Worm (Caenorhabditis elegans) whole organism, mixed stage, embryonic: ENCODE data around the gene fbxc-58.

ENCODE experiments used
- M03D4.4 ChIP-seq: sonication (generic microtip); optimal IDR thresholded peaks from 2 replicates; lab custom pipeline; 2017; ENCODE audit warnings: mild to moderate bottlenecking, missing genetic modification characterization, missing compliant biosample characterization
- bed-3 ChIP-seq: fragments of 200-800 bp; sonication (Bioruptor generic); optimal IDR thresholded peaks from 3 replicates; lab custom pipeline; 2018; ENCODE audit warnings: mild to moderate bottlenecking, missing genetic modification characterization, moderate library complexity, missing compliant biosample characterization
- ceh-43 ChIP-seq: fragments of 200-800 bp; sonication (Bioruptor generic); optimal IDR thresholded peaks from 2 replicates; lab custom pipeline; 2018; ENCODE audit warnings: mild to moderate bottlenecking, missing genetic modification characterization, moderate library complexity, missing compliant biosample characterization
- ceh-83 ChIP-seq: fragments of 200-800 bp; sonication (Bioruptor generic); optimal IDR thresholded peaks from 2 replicates; lab custom pipeline; 2018; ENCODE audit warnings: mild to moderate bottlenecking, missing genetic modification characterization, missing compliant biosample characterization
- ces-1 ChIP-seq: fragments of 150-350 bp; optimal IDR thresholded peaks from 2 replicates; lab custom pipeline; 2014; ENCODE audit warnings: missing biosample characterization, missing genetic modification reagents, missing genetic modification characterization
- cnd-1 ChIP-seq: fragments of 200-800 bp; sonication (Bioruptor generic); optimal IDR thresholded peaks from 2 replicates; lab custom pipeline; 2018; ENCODE audit warnings: mild to moderate bottlenecking, missing genetic modification characterization, missing compliant biosample characterization
- drap-1 ChIP-seq: fragments of 200-800 bp; sonication (Bioruptor generic); optimal IDR thresholded peaks from 3 replicates; lab custom pipeline; 2018; ENCODE audit warnings: mild to moderate bottlenecking, missing genetic modification characterization, missing compliant biosample characterization
- elt-3 ChIP-seq: fragments of 150-350 bp; optimal IDR thresholded peaks from 2 replicates; lab custom pipeline; 2014; ENCODE audit warnings: missing biosample characterization, missing genetic modification characterization
- flh-1 ChIP-seq: fragments of 200-800 bp; sonication (Bioruptor generic); optimal IDR thresholded peaks from 2 replicates; lab custom pipeline; 2018; ENCODE audit warnings: mild to moderate bottlenecking, missing genetic modification characterization, moderate library complexity, missing compliant biosample characterization
- ham-2 ChIP-seq: fragments of 200-800 bp; sonication (Bioruptor generic); optimal IDR thresholded peaks from 2 replicates; lab custom pipeline; 2018; ENCODE audit warnings: mild to moderate bottlenecking, missing genetic modification characterization, missing compliant biosample characterization
- hlh-1 ChIP-seq: fragments of 150-350 bp; optimal IDR thresholded peaks from 2 replicates; lab custom pipeline; 2014; ENCODE audit warnings: missing biosample characterization, missing genetic modification reagents, missing genetic modification characterization
- lin-13 ChIP-seq: fragments of 150-350 bp; optimal IDR thresholded peaks from 2 replicates; lab custom pipeline; 2014; ENCODE audit warnings: missing biosample characterization, missing genetic modification characterization
- lin-32 ChIP-seq: fragments of 200-800 bp; sonication (Bioruptor generic); optimal IDR thresholded peaks from 2 replicates; lab custom pipeline; 2018; ENCODE audit warnings: mild to moderate bottlenecking, missing genetic modification characterization, missing compliant biosample characterization
- lsy-2 ChIP-seq: fragments of 150-350 bp; optimal IDR thresholded peaks from 2 replicates; lab custom pipeline; 2014; ENCODE audit warnings: missing biosample characterization, missing genetic modification characterization
- mab-5 ChIP-seq: fragments of 150-350 bp; optimal IDR thresholded peaks from 2 replicates; lab custom pipeline; 2014; ENCODE audit warnings: missing biosample characterization, missing genetic modification characterization
- mep-1 ChIP-seq: fragments of 150-350 bp; optimal IDR thresholded peaks from 2 replicates; lab custom pipeline; 2017; ENCODE audit warnings: missing biosample characterization, missing genetic modification reagents, missing genetic modification characterization, inconsistent platforms
- mls-2 ChIP-seq: sonication (generic microtip); optimal IDR thresholded peaks from 2 replicates; lab custom pipeline; 2016; ENCODE audit warnings: mild to moderate bottlenecking, missing genetic modification characterization, moderate library complexity, missing compliant biosample characterization
- nhr-12 ChIP-seq: fragments of 150-350 bp; optimal IDR thresholded peaks from 2 replicates; lab custom pipeline; 2014; ENCODE audit warnings: missing biosample characterization, missing genetic modification characterization
- nhr-237 ChIP-seq: fragments of 150-350 bp; optimal IDR thresholded peaks from 2 replicates; lab custom pipeline; 2014; ENCODE audit warnings: missing biosample characterization, missing genetic modification characterization
- nhr-28 ChIP-seq: fragments of 150-350 bp; optimal IDR thresholded peaks from 2 replicates; lab custom pipeline; 2014; ENCODE audit warnings: missing biosample characterization, missing genetic modification characterization
- nhr-76 ChIP-seq: sonication (generic microtip); optimal IDR thresholded peaks from 2 replicates; lab custom pipeline; 2017; ENCODE audit warnings: missing biosample characterization, missing genetic modification characterization
- pha-4 ChIP-seq: fragments of 150-350 bp; optimal IDR thresholded peaks from 2 replicates; lab custom pipeline; 2018; ENCODE audit warnings: missing biosample characterization, missing genetic modification reagents, missing genetic modification characterization
- sem-2 ChIP-seq: fragments of 200-800 bp; sonication (Bioruptor generic); optimal IDR thresholded peaks from 2 replicates; lab custom pipeline; 2018; ENCODE audit warnings: mild to moderate bottlenecking, missing genetic modification characterization, missing compliant biosample characterization
- snpc-4 ChIP-seq: fragments of 150-350 bp; optimal IDR thresholded peaks from 2 replicates; lab custom pipeline; 2014; ENCODE audit warnings: missing biosample characterization, missing genetic modification characterization
- tbx-8 ChIP-seq: fragments of 200-800 bp; sonication (Bioruptor generic); optimal IDR thresholded peaks from 2 replicates; lab custom pipeline; 2018; ENCODE audit warnings: mild to moderate bottlenecking, missing genetic modification characterization, moderate library complexity, missing compliant biosample characterization
- unc-120 ChIP-seq: sonication (generic microtip); optimal IDR thresholded peaks from 2 replicates; lab custom pipeline; 2017; ENCODE audit warnings: missing genetic modification characterization, missing compliant biosample characterization; ENCODE audit not compliant: poor library complexity, severe bottlenecking
- unc-62 ChIP-seq: fragments of 150-350 bp; optimal IDR thresholded peaks from 2 replicates; lab custom pipeline; 2014; ENCODE audit warnings: missing biosample characterization, missing genetic modification reagents, missing genetic modification characterization
- zip-8 ChIP-seq: fragments of 150-350 bp; optimal IDR thresholded peaks from 2 replicates; lab custom pipeline; 2014; ENCODE audit warnings: missing biosample characterization, missing genetic modification characterization
- ztf-11 ChIP-seq: fragments of 150-350 bp; optimal IDR thresholded peaks from 2 replicates; lab custom pipeline; 2014; ENCODE audit warnings: missing biosample characterization, missing genetic modification characterization

Gene fbxc-58

DNA sequence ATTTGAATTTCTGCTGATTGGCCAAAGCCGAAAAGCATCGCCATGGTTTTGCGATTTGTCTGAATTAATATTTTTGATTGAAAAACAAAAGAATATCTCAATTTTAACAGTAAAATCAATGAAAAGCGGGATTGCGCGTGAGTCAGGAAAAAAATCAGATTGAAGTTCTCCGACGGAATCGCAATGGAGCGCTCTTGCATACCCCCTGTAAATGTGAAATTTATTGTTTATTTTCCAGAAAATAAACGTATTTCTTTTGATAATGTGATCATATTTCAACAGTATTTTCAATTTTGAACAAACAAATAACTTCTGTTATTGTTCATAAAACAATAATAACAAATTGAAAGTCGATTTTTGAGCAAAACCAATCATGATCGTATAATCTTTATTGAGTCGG is 29.7 kb upstream of the fbxc-58 start, which contains the start of gene vps-26:
Gene vps-26 (minus strand): TSS at position 200 of the 400 bp plus-strand sequence.
- TF ChIP-seq mep-1 (tag; lab: Kevin White, UChicago), result peak; percentile 7
- TF ChIP-seq ceh-83 (GFP tag; lab: Kevin White, UChicago), result no peak
- peak; percentile 5 for TF ChIP-seq ces-1 (GFP tag; lab: Kevin White, UChicago)

DNA sequence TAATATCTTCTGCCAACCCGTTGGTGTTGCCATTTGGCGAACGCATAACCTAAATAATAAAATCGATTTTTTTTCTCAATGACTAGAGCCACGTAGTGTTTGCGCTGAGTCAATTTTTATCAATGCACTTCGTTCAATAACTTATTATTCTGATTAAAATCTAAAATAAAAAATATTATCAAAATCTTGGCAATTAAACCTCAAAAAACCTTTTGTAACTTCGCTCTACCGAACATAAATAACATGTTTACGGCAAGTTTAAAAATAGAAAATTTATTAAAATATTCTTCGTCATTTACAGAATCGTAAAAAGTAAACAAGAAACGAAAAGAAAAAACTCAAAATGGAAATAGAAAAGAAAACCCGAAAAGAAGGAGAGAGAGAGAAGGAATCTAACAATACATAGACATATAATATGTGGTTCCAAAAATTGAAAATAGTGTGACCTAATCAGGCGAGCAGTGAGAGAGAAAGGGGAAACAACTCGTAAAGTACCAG is 28.2 kb upstream of the fbxc-58 start, which contains the start of gene pigc-1:
Gene pigc-1 (minus strand): TSS at position 51 of the 498 bp plus-strand sequence.
- TF ChIP-seq hlh-1 (tag; lab: Kevin White, UChicago), result no peak
- no peak for TF ChIP-seq ham-2
- no peak for TF ChIP-seq nhr-12 (tag; lab: Kevin White, UChicago)
- TF ChIP-seq snpc-4 (tag; lab: Kevin White, UChicago), result no peak
- no peak for TF ChIP-seq M03D4.4 (tag; lab: Kevin White, UChicago)
- no peak for TF ChIP-seq nhr-237 (tag; lab: Kevin White, UChicago)
- TF ChIP-seq lin-32 (GFP tag; lab: Kevin White, UChicago), result no peak
- no peak for TF ChIP-seq lsy-2 (tag; lab: Kevin White, UChicago)
- no peak for TF ChIP-seq lin-13 (tag; lab: Kevin White, UChicago)

DNA sequence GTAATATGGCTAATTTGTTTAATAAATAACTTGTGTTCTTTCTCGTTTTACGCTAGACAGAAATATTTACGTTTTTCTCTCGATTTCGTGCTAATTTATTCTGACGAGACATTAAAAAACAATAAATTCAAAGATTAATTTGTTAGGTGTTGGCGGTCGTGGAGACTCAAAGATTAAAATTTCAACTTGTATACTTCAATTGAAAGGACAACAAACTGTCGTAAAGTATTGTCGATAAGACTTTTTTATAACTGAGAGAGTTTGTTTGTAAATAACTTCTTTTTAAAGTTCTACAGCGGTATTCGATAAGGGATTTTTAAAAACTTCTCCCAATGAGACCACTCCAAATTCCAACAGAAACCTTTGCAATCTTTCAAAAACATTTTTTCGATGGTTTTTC is 17.6 kb upstream of the fbxc-58 start:
- TF ChIP-seq mab-5 (no peak), pha-4 (tag; lab: Kevin White, UChicago) (no peak), nhr-76 (no peak), nhr-237 (tag; lab: Kevin White, UChicago) (no peak), sem-2 (GFP tag; lab: Kevin White, UChicago) (no peak), ces-1 (GFP tag; lab: Kevin White, UChicago) (no peak), elt-3 (no peak), unc-120 (tag; lab: Kevin White, UChicago) (no peak), ztf-11 (tag; lab: Kevin White, UChicago) (no peak), zip-8 (tag; lab: Kevin White, UChicago) (no peak), tbx-8 (GFP tag; lab: Kevin White, UChicago) (no peak), flh-1 (no peak), bed-3 (no peak), drap-1 (no peak), M03D4.4 (tag; lab: Kevin White, UChicago) (no peak), nhr-12 (tag; lab: Kevin White, UChicago) (no peak), ceh-43 (GFP tag; lab: Kevin White, UChicago) (no peak), cnd-1 (tag; lab: Kevin White, UChicago) (no peak), lin-13 (tag; lab: Kevin White, UChicago) (no peak), unc-62 (GFP tag; lab: Kevin White, UChicago) (no peak)

DNA sequence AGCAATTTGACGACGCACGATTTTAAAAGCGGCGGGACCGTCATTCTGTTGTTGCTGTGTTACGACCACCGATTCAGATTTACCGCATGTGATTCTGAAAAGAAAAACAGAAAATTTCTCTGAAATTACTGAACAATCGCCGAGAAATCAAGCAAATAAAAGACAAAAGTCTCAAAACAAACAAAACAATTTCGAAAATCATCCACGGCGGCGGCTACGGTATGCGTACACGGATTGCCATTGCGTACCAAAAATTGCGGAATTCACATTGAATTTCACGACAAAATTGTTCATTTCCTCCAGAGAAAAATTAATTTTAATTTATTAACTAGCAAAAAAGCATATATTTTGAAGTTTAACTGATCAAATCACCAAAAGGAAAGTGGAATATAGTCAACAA is 4.9 kb upstream of the fbxc-58 start, which contains the start of gene pezo-1:
Gene pezo-1 (minus strand): TSS at position 101 of the 400 bp plus-strand sequence.
- no peak for TF ChIP-seq mep-1 (tag; lab: Kevin White, UChicago)
- peak; percentile 71 for TF ChIP-seq lsy-2 (tag; lab: Kevin White, UChicago)

DNA sequence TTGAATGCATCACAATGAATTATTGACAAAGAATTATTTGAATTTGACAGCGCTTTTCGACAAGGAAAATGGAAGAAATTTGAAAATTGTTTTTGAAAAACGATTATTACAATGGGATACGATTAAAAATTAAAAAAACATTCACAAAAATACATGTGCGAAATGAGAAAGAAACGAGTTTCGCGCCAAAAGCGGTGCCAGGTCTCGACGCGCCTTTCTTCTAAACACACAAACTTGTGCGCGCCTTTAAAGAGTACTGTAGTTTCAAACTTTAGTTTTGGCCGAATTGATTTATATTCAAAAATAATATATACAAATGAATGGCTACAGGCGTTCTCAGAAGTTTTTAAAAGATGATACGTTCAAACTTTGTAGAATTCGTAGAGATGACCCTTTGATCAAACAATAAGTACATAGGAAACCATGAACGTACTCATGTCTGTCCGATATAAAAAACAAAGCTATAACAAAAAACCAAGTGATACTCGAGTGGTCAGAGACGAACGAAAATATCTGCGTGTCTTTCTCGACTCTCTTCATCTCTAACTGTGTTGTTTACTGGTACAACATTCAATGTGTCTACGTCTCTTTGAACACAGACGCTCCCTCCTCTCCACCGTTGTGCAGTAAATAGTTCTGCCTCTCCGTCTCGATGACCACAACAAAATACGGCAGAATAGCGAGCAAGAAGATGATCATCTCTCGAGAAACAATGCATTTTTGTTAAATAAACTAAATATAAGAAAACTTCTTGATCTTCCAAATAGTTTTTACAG is 3.3 kb upstream of the fbxc-58 start:
- TF ChIP-seq pha-4 (tag; lab: Kevin White, UChicago), result peak; percentile 55
- peak; percentile 2 for TF ChIP-seq ces-1 (GFP tag; lab: Kevin White, UChicago)
- no peak for TF ChIP-seq mls-2
- TF ChIP-seq hlh-1 (tag; lab: Kevin White, UChicago), result peak; percentile 29

DNA sequence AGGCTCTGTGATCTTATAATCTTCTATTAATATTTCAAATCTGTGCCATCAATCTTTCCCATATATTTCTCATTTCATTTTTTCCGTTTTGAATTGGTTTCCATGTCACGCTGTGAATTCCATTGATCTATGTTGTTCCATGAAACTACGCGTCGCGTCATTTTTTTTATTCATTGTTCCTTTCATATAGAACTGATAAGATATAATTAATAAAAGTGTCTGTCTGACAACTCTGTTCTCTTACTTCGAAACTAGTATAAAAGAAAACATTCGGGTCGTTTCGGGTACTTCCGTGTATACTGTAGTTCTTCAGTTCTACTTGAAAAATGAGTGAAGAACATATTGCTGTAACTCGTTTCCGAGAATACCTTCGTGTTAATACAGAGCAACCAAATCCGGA is 3.2 kb downstream of the fbxc-58 start, which contains the start of gene C10C5.3:
Gene C10C5.3 (plus strand): TSS at position 301 of the 400 bp plus-strand sequence.
- no peak for TF ChIP-seq flh-1
- TF ChIP-seq ham-2, result no peak
- TF ChIP-seq nhr-237 (tag; lab: Kevin White, UChicago), result no peak
- no peak for TF ChIP-seq drap-1
- TF ChIP-seq unc-120 (tag; lab: Kevin White, UChicago), result no peak
- TF ChIP-seq lin-13 (tag; lab: Kevin White, UChicago), result no peak
- TF ChIP-seq nhr-28, result no peak
- no peak for TF ChIP-seq ztf-11 (tag; lab: Kevin White, UChicago)
- TF ChIP-seq cnd-1 (tag; lab: Kevin White, UChicago), result no peak
- TF ChIP-seq pha-4 (tag; lab: Kevin White, UChicago), result no peak
- TF ChIP-seq M03D4.4 (tag; lab: Kevin White, UChicago), result no peak
- TF ChIP-seq tbx-8 (GFP tag; lab: Kevin White, UChicago), result no peak
